Fruit fly (Drosophila melanogaster) whole organism, embryonic: ENCODE data around the gene Pnn.

ENCODE experiments used
- B-H1 ChIP-seq: fragments of 200-800 bp; sonication (Bioruptor generic); IDR thresholded peaks from 3 replicates; pipeline ENCODE4 v1.3.6; 2022; ENCODE audit warnings: missing biosample characterization, missing genetic modification characterization
- CG30020 ChIP-seq: fragments of 200-800 bp; optimal IDR thresholded peaks from 2 replicates; lab custom pipeline; 2019; ENCODE audit warnings: missing biosample characterization, mild to moderate bottlenecking, missing genetic modification characterization, moderate library complexity
- CG4328 ChIP-seq: fragments of 200-800 bp; sonication (Bioruptor generic); optimal IDR thresholded peaks from 3 replicates; lab custom pipeline; 2017; ENCODE audit warnings: missing biosample characterization, missing genetic modification reagents, missing genetic modification characterization
- CG6175 ChIP-seq: fragments of 200-800 bp; sonication (Bioruptor generic); IDR thresholded peaks from 3 replicates; pipeline ENCODE4 v1.3.6; 2022; ENCODE audit warnings: missing biosample characterization, missing genetic modification characterization
- Ets97D ChIP-seq: fragments of 200-800 bp; sonication (Bioruptor generic); optimal IDR thresholded peaks from 3 replicates; lab custom pipeline; 2016; ENCODE audit warnings: missing biosample characterization, missing genetic modification characterization
- fd102C ChIP-seq: fragments of 200-800 bp; sonication (Bioruptor generic); optimal IDR thresholded peaks from 2 replicates; lab custom pipeline; 2018; ENCODE audit warnings: missing biosample characterization, mild to moderate bottlenecking, missing genetic modification characterization, moderate library complexity

dm6 chr3R:9774821-9775220 lies 34.1 kb downstream of the Pnn start, which contains the start of gene topi:
- no peak for TF ChIP-seq CG6175 (GFP tag; lab: Robert Waterston, UW)
- no peak for TF ChIP-seq CG4328
- no peak for TF ChIP-seq CG30020
- no peak for TF ChIP-seq B-H1
- TF ChIP-seq Ets97D (GFP tag; lab: Kevin White, UChicago): no peak
- no peak for TF ChIP-seq fd102C
